Worm (Caenorhabditis elegans) whole organism, mixed stage, embryonic: ENCODE measurements around the gene clec-45.

Source experiments
- ceh-39 ChIP-seq: fragments of 150-350 bp; optimal IDR thresholded peaks from 2 replicates; lab custom pipeline; 2014; ENCODE audit warnings: missing biosample characterization, missing genetic modification characterization
- elt-3 ChIP-seq: fragments of 150-350 bp; optimal IDR thresholded peaks from 2 replicates; lab custom pipeline; 2014; ENCODE audit warnings: missing biosample characterization, missing genetic modification characterization
- lsy-2 ChIP-seq: fragments of 150-350 bp; optimal IDR thresholded peaks from 2 replicates; lab custom pipeline; 2014; ENCODE audit warnings: missing biosample characterization, missing genetic modification characterization
- nhr-76 ChIP-seq: sonication (generic microtip); optimal IDR thresholded peaks from 2 replicates; lab custom pipeline; 2017; ENCODE audit warnings: missing biosample characterization, missing genetic modification characterization
- sem-2 ChIP-seq: fragments of 200-800 bp; sonication (Bioruptor generic); optimal IDR thresholded peaks from 2 replicates; lab custom pipeline; 2018; ENCODE audit warnings: mild to moderate bottlenecking, missing genetic modification characterization, missing compliant biosample characterization
- snpc-4 ChIP-seq: fragments of 150-350 bp; optimal IDR thresholded peaks from 2 replicates; lab custom pipeline; 2014; ENCODE audit warnings: missing biosample characterization, missing genetic modification characterization
- unc-39 ChIP-seq: fragments of 150-350 bp; optimal IDR thresholded peaks from 2 replicates; lab custom pipeline; 2014; ENCODE audit warnings: missing biosample characterization, missing genetic modification characterization

ce11 chrV:7649963-7650362 lies 12.1 kb downstream of the clec-45 start:
- TF ChIP-seq nhr-76 (tag; lab: Kevin White, UChicago) (no peak), elt-3 (tag; lab: Kevin White, UChicago) (no peak), lsy-2 (tag; lab: Kevin White, UChicago) (no peak), snpc-4 (tag; lab: Kevin White, UChicago) (no peak), sem-2 (GFP tag; lab: Kevin White, UChicago) (no peak), ceh-39 (tag; lab: Kevin White, UChicago) (no peak), unc-39 (tag; lab: Kevin White, UChicago) (no peak)
